Worm (Caenorhabditis elegans): ENCODE data around the gene tpk-1.

DNA sequence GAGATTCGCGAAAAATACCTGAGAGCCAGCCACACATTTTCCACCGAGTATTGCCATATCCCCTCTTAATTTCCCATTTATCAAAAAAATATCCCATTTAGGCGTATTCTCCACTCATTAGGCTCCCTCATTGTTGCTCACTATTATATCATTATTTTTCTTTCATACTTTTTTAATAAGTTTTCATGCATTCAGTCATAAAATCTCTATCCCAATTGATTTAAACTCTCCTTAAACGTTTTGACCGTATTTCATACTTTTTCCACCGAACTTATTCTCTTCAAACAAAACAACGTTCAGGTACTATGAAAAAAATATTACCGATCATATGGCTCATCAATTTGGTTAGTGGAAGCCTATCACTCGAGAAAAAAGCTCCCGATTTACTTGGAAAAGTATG lies 22.0 kb upstream of the tpk-1 start, which contains the start of gene lnkn-1:
- TF ChIP-seq ctbp-1 (GFP tag; IDR thresholded peaks at IDR 0.05) (no peak), Y48G9A.11 (GFP tag; IDR thresholded peaks at IDR 0.05) (no peak), pha-4 (GFP tag; IDR thresholded peaks at IDR 0.05) (no peak), pha-4 (tag; optimal IDR thresholded peaks at IDR 0.05) (no peak), ceh-82 (tag; optimal IDR thresholded peaks at IDR 0.05) (no peak), ZK337.2 (GFP tag; IDR thresholded peaks at IDR 0.05) (no peak), saeg-2 (GFP tag; IDR thresholded peaks at IDR 0.05) (no peak)
